Worm (Caenorhabditis elegans): Measurements from ENCODE around the gene C37C3.9.

ce11 chrV:7857931-7858330 lies 3.4 kb upstream of the C37C3.9 start, which contains the start of gene C37C3.1:
- no peak for TF ChIP-seq ets-7 (tag; optimal IDR thresholded peaks at IDR 0.05)
- TF ChIP-seq ama-1 (optimal IDR thresholded peaks at IDR 0.05): no peak
- no peak for TF ChIP-seq hmbx-1 (tag; optimal IDR thresholded peaks at IDR 0.05)
- no peak for TF ChIP-seq flt-1 (GFP tag; IDR thresholded peaks at IDR 0.05)
- no peak for TF ChIP-seq pes-1 (GFP tag; IDR thresholded peaks at IDR 0.05)
- TF ChIP-seq ceh-36 (tag; optimal IDR thresholded peaks at IDR 0.05): no peak
- no peak for TF ChIP-seq aly-1 (tag; optimal IDR thresholded peaks at IDR 0.05)
- no peak for TF ChIP-seq tbx-11 (GFP tag; IDR thresholded peaks at IDR 0.05)
- TF ChIP-seq sea-1 (GFP tag; conservative IDR thresholded peaks at IDR 0.05): no peak
- no peak for TF ChIP-seq hnd-1 (tag; optimal IDR thresholded peaks at IDR 0.05)
- no peak for TF ChIP-seq B0310.2 (tag; optimal IDR thresholded peaks at IDR 0.05)
- no peak for TF ChIP-seq tra-4 (tag; optimal IDR thresholded peaks at IDR 0.05)
- TF ChIP-seq hmg-4 (GFP tag; optimal IDR thresholded peaks at IDR 0.05): no peak
- TF ChIP-seq scrt-1 (GFP tag; IDR thresholded peaks at IDR 0.05): no peak

Measured in whole organism, early embryonic.